Worm (Caenorhabditis elegans): ENCODE results near the gene syx-4.

syx-4 gene

DNA sequence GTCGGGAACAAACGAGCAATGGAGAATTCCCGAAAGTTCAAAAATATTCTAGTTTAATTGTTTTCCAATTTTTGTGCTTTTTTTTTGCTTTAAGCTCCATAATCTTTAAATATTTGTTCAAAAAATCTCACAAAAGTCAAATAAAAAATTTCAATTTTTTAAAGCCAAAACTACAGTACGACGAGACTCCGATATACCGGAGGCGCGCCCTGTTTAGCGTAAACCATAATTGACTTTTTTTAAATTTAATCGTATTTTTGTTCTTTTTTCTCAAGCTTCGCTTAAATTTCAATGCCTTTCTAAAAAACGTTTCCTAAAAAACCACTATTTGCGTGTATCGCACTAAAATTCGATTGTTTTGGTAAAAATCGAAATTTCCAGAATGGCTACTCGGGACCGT, at the start of gene syx-4:
TSS of gene syx-4 (plus strand) at position 382 of the 400 bp plus-strand sequence.
- TF ChIP-seq skn-1 (tag; optimal IDR thresholded peaks at IDR 0.05) = no peak

DNA sequence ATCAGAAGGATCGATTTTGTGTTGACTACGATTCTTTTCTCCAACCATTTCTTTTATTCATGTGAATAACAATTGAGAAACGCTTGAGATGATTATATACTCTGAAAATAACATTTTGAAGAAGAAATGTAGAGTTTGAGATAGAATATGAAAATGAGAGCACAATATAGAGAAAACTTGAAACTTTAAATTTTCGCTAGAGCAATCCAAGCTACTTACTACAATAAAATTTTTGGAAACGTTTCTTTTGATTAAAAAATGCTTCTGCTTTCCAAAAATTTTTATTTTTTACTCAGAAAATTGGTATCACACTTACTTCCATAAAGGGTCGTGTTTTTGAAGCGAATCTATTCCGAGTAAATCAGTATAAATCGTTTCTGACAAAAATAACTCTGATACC, 36.1 kb upstream of the syx-4 start, which contains the start of gene M116.5:
TSS of gene M116.5 (minus strand) at position 101 of the 400 bp plus-strand sequence.
- no peak for TF ChIP-seq lin-15B (tag; optimal IDR thresholded peaks at IDR 0.05)
- no peak for TF ChIP-seq egl-13 (tag; optimal IDR thresholded peaks at IDR 0.05)
- TF ChIP-seq sptf-1 (tag; optimal IDR thresholded peaks at IDR 0.05) = no peak
- TF ChIP-seq unc-30 (tag; optimal IDR thresholded peaks at IDR 0.05) = no peak
- no peak for TF ChIP-seq lin-39 (tag; optimal IDR thresholded peaks at IDR 0.05)

DNA sequence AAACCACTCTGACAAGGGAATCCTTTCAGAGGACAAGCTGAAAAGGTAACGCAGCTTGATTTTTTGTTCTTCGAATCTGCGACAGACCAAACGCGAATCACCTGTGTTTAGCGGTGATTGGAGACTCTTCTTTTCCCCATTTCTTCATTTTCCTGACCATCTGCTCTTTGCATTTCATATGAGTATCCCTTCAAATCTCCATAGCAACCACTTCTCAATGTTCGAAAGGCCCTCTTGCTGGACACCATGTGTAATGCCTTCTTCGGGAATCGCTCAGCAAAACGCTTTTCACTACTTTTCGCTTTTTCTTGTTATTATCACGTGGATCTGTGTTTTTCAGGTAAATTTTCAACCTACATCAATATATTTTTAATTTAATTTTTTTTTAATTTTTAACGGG, 30.5 kb upstream of the syx-4 start, which contains the start of the genes T26A8.3 and tmem-231:
TSS of gene T26A8.3 (minus strand) at position 101 of the 400 bp plus-strand sequence.
TSS of gene tmem-231 (plus strand) at position 249 of the 400 bp plus-strand sequence.
- no peak for TF ChIP-seq unc-86 (tag; optimal IDR thresholded peaks at IDR 0.05)
- no peak for TF ChIP-seq fkh-8 (tag; optimal IDR thresholded peaks at IDR 0.05)
- no peak for TF ChIP-seq nhr-76 (tag; optimal IDR thresholded peaks at IDR 0.05)
- no peak for TF ChIP-seq F16B12.6 (tag; optimal IDR thresholded peaks at IDR 0.05)
- no peak for TF ChIP-seq mef-2 (tag; optimal IDR thresholded peaks at IDR 0.05)
- no peak for TF ChIP-seq snu-23 (GFP tag; optimal IDR thresholded peaks at IDR 0.05)
- no peak for TF ChIP-seq aha-1 (tag; optimal IDR thresholded peaks at IDR 0.05)
- TF ChIP-seq sptf-1 (tag; optimal IDR thresholded peaks at IDR 0.05) = no peak
- no peak for TF ChIP-seq C16A3.4 (tag; optimal IDR thresholded peaks at IDR 0.05)
- no peak for TF ChIP-seq egl-13 (tag; optimal IDR thresholded peaks at IDR 0.05)
- no peak for TF ChIP-seq ces-1 (GFP tag; optimal IDR thresholded peaks at IDR 0.05)
- no peak for TF ChIP-seq elt-3 (tag; optimal IDR thresholded peaks at IDR 0.05)
- TF ChIP-seq blmp-1 (tag; optimal IDR thresholded peaks at IDR 0.05) = no peak
- TF ChIP-seq rnt-1 (tag; optimal IDR thresholded peaks at IDR 0.05) = no peak
- no peak for TF ChIP-seq nhr-11 (tag; optimal IDR thresholded peaks at IDR 0.05)

ce11 chrIV:8428492-8428891, 28.6 kb upstream of the syx-4 start:
- TF ChIP-seq nhr-19 (GFP tag; conservative IDR thresholded peaks at IDR 0.05) = peak; percentile 92
- TF ChIP-seq nhr-11 (tag; optimal IDR thresholded peaks at IDR 0.05) = peak; percentile 44
- TF ChIP-seq lir-3 (tag; optimal IDR thresholded peaks at IDR 0.05; ENCODE audit: poor library complexity) = peak; percentile 56
- no peak for TF ChIP-seq vab-15 (tag; optimal IDR thresholded peaks at IDR 0.05)
- TF ChIP-seq ces-1 (GFP tag; optimal IDR thresholded peaks at IDR 0.05) = no peak
- TF ChIP-seq unc-86 (tag; optimal IDR thresholded peaks at IDR 0.05) = peak; percentile 69
- TF ChIP-seq nhr-77 (tag; optimal IDR thresholded peaks at IDR 0.05) = peak; percentile 65
- peak; percentile 68 for TF ChIP-seq jun-1 (tag; optimal IDR thresholded peaks at IDR 0.05)
- no peak for TF ChIP-seq sptf-1 (tag; optimal IDR thresholded peaks at IDR 0.05)
- peak; percentile 31 for TF ChIP-seq nhr-237 (tag; optimal IDR thresholded peaks at IDR 0.05)
- no peak for TF ChIP-seq C16A3.4 (tag; optimal IDR thresholded peaks at IDR 0.05)
- TF ChIP-seq isw-1 (GFP tag; IDR thresholded peaks at IDR 0.05) = peak; percentile 56
- peak; percentile 74 for TF ChIP-seq aly-2 (tag; optimal IDR thresholded peaks at IDR 0.05)
- peak; percentile 11 to 54 for TF ChIP-seq egl-27 (tag; optimal IDR thresholded peaks at IDR 0.05)
- peak; percentile 84 for TF ChIP-seq elt-2 (tag; optimal IDR thresholded peaks at IDR 0.05)
- peak; percentile 62 for TF ChIP-seq egl-13 (tag; optimal IDR thresholded peaks at IDR 0.05)
- TF ChIP-seq ceh-8 (GFP tag; optimal IDR thresholded peaks at IDR 0.05) = peak; percentile 85
- TF ChIP-seq hpl-2 (GFP tag; optimal IDR thresholded peaks at IDR 0.05) = peak; percentile 77
- TF ChIP-seq unc-130 (tag; optimal IDR thresholded peaks at IDR 0.05) = no peak
- peak; percentile 49 for TF ChIP-seq fos-1 (tag; optimal IDR thresholded peaks at IDR 0.05)
- peak; percentile 98 for TF ChIP-seq nhr-85 (tag)
- TF ChIP-seq ceh-82 (tag; optimal IDR thresholded peaks at IDR 0.05) = peak; percentile 71 to 78 (median 71)
- no peak for TF ChIP-seq fkh-10 (GFP tag; optimal IDR thresholded peaks at IDR 0.05)
- no peak for TF ChIP-seq unc-30 (tag; optimal IDR thresholded peaks at IDR 0.05)
- peak; percentile 55 to 79 for TF ChIP-seq lin-35 (GFP tag; optimal IDR thresholded peaks at IDR 0.05)
- peak; percentile 44 for TF ChIP-seq sox-4 (tag; optimal IDR thresholded peaks at IDR 0.05)
- TF ChIP-seq xbp-1 (tag; optimal IDR thresholded peaks at IDR 0.05) = peak; percentile 84
- TF ChIP-seq lin-14 (GFP tag; optimal IDR thresholded peaks at IDR 0.05) = peak; percentile 97
- peak; percentile 68 to 73 for TF ChIP-seq efl-1 (optimal IDR thresholded peaks at IDR 0.05)
- peak; percentile 52 to 97 for TF ChIP-seq efl-1 (GFP tag; optimal IDR thresholded peaks at IDR 0.05 in 1 of 2)
- peak; percentile 73; the same call in 1 of the 2 replicates for TF ChIP-seq ceh-88 (GFP tag; IDR thresholded peaks at IDR 0.05)
- TF ChIP-seq elt-3 (tag; optimal IDR thresholded peaks at IDR 0.05) = peak in 2 of 6 experiments; percentile 19 to 66
- TF ChIP-seq C04F5.9 (tag; optimal IDR thresholded peaks at IDR 0.05) = peak; percentile 63
- peak; percentile 91 for TF ChIP-seq nhr-20 (tag; optimal IDR thresholded peaks at IDR 0.05)
- peak; percentile 78 for TF ChIP-seq zip-4 (GFP tag; optimal IDR thresholded peaks at IDR 0.05)
